Worm (Caenorhabditis elegans): ENCODE measurements around the gene dnj-2.

ce11 chrIV:11269483-11269882, 44.3 kb downstream of the dnj-2 start:
- TF ChIP-seq aptf-2 (GFP tag; conservative IDR thresholded peaks at IDR 0.05) (no peak), ama-1 (optimal IDR thresholded peaks at IDR 0.05) (no peak), ama-1 (GFP tag; optimal IDR thresholded peaks at IDR 0.05) (no peak), ceh-58 (GFP tag; IDR thresholded peaks at IDR 0.05) (no peak), lin-35 (GFP tag; optimal IDR thresholded peaks at IDR 0.05) (no peak), F22D6.2 (tag; optimal IDR thresholded peaks at IDR 0.05) (no peak), bed-2 (GFP tag; IDR thresholded peaks at IDR 0.05) (no peak), nhr-120 (GFP tag; IDR thresholded peaks at IDR 0.05) (no peak), dpff-1 (tag; optimal IDR thresholded peaks at IDR 0.05) (no peak), nfya-2 (GFP tag; IDR thresholded peaks at IDR 0.05) (no peak), snpc-1.3 (tag; optimal IDR thresholded peaks at IDR 0.05; ENCODE audit: insufficient read depth) (no peak)
